Worm (Caenorhabditis elegans) whole organism, L3 larva: ENCODE results near the gene vap-1.

Source experiments
- R02D3.7 ChIP-seq: fragments of 150-350 bp; optimal IDR thresholded peaks from 2 replicates; lab custom pipeline; 2014; ENCODE audit warnings: missing biosample characterization, missing genetic modification characterization
- ZK546.5 ChIP-seq: sonication (generic microtip); optimal IDR thresholded peaks from 2 replicates; lab custom pipeline; 2017; ENCODE audit warnings: missing biosample characterization, missing genetic modification characterization
- aly-2 ChIP-seq: fragments of 150-350 bp; optimal IDR thresholded peaks from 2 replicates; lab custom pipeline; 2014; ENCODE audit warnings: missing biosample characterization, missing genetic modification characterization
- ama-1 ChIP-seq: fragments of 150-350 bp; optimal IDR thresholded peaks from 2 replicates; lab custom pipeline; 2018
- ceh-28 ChIP-seq: fragments of 150-350 bp; optimal IDR thresholded peaks from 2 replicates; lab custom pipeline; 2014; ENCODE audit warnings: missing biosample characterization, missing genetic modification reagents, missing genetic modification characterization
- ceh-9 ChIP-seq: sonication (generic microtip); optimal IDR thresholded peaks from 2 replicates; lab custom pipeline; 2018; ENCODE audit warnings: missing biosample characterization, missing genetic modification characterization
- daf-12 ChIP-seq: fragments of 150-350 bp; optimal IDR thresholded peaks from 2 replicates; lab custom pipeline; 2014; ENCODE audit warnings: missing biosample characterization, missing genetic modification reagents, missing genetic modification characterization
- egl-27 ChIP-seq: sonication (generic microtip); optimal IDR thresholded peaks from 4 replicates; lab custom pipeline; 2017; ENCODE audit warnings: missing biosample characterization, missing genetic modification reagents, missing genetic modification characterization
- elt-1 ChIP-seq: fragments of 150-350 bp; optimal IDR thresholded peaks from 2 replicates; lab custom pipeline; 2014; ENCODE audit warnings: missing biosample characterization, missing genetic modification characterization
- elt-2 ChIP-seq: sonication (generic microtip); optimal IDR thresholded peaks from 2 replicates; lab custom pipeline; 2016; ENCODE audit warnings: missing genetic modification reagents, mild to moderate bottlenecking, missing genetic modification characterization, missing compliant biosample characterization
- elt-3 ChIP-seq, 3 experiments: fragments of 150-350 bp in 1 of 3; sonication (generic microtip) in 2 of 3; optimal IDR thresholded peaks; 2 replicates in 2 of 3; 4 replicates in 1 of 3; lab custom pipeline; 2014 to 2017; ENCODE audit warnings: missing biosample characterization in 3 of 3, missing genetic modification characterization in 3 of 3
- eor-1 ChIP-seq, 2 experiments: fragments of 150-350 bp; optimal IDR thresholded peaks; 2 replicates each; lab custom pipeline; 2014 to 2018; ENCODE audit warnings: missing biosample characterization in 2 of 2, missing genetic modification characterization in 2 of 2
- fkh-10 ChIP-seq: sonication (generic microtip); optimal IDR thresholded peaks from 2 replicates; lab custom pipeline; 2017; ENCODE audit warnings: missing biosample characterization, missing genetic modification reagents, missing genetic modification characterization
- fkh-2 ChIP-seq: fragments of 150-350 bp; optimal IDR thresholded peaks from 2 replicates; lab custom pipeline; 2014; ENCODE audit warnings: missing biosample characterization, missing genetic modification reagents, missing genetic modification characterization
- fos-1 ChIP-seq: fragments of 150-350 bp; optimal IDR thresholded peaks from 2 replicates; lab custom pipeline; 2014; ENCODE audit warnings: missing biosample characterization, missing genetic modification characterization
- hmg-11 ChIP-seq: sonication (generic microtip); optimal IDR thresholded peaks from 2 replicates; lab custom pipeline; 2016; ENCODE audit warnings: missing genetic modification characterization, missing compliant biosample characterization
- lin-39 ChIP-seq: fragments of 150-350 bp; optimal IDR thresholded peaks from 2 replicates; lab custom pipeline; 2018; ENCODE audit warnings: missing biosample characterization, missing genetic modification reagents, missing genetic modification characterization
- lsy-12 ChIP-seq: sonication (generic microtip); optimal IDR thresholded peaks from 2 replicates; lab custom pipeline; 2016; ENCODE audit warnings: mild to moderate bottlenecking, missing genetic modification characterization, missing compliant biosample characterization
- mdl-1 ChIP-seq: fragments of 150-350 bp; optimal IDR thresholded peaks from 2 replicates; lab custom pipeline; 2014; ENCODE audit warnings: missing biosample characterization, missing genetic modification characterization
- nhr-23 ChIP-seq: fragments of 150-350 bp; optimal IDR thresholded peaks from 2 replicates; lab custom pipeline; 2014; ENCODE audit warnings: missing biosample characterization, missing genetic modification reagents, missing genetic modification characterization
- nhr-237 ChIP-seq: fragments of 150-350 bp; optimal IDR thresholded peaks from 2 replicates; lab custom pipeline; 2014; ENCODE audit warnings: missing biosample characterization, missing genetic modification characterization
- nhr-25 ChIP-seq: sonication (generic microtip); optimal IDR thresholded peaks from 2 replicates; lab custom pipeline; 2017; ENCODE audit warnings: missing biosample characterization, missing genetic modification characterization
- nhr-28 ChIP-seq: fragments of 150-350 bp; optimal IDR thresholded peaks from 2 replicates; lab custom pipeline; 2014; ENCODE audit warnings: missing biosample characterization, missing genetic modification characterization
- nhr-76 ChIP-seq: fragments of 150-350 bp; sonication (generic microtip); optimal IDR thresholded peaks from 5 replicates; lab custom pipeline; 2014; ENCODE audit warnings: missing biosample characterization, missing genetic modification characterization
- nhr-77 ChIP-seq: fragments of 150-350 bp; optimal IDR thresholded peaks from 2 replicates; lab custom pipeline; 2014; ENCODE audit warnings: missing biosample characterization, missing genetic modification characterization
- pha-4 ChIP-seq: fragments of 150-350 bp; optimal IDR thresholded peaks from 2 replicates; lab custom pipeline; 2014; ENCODE audit warnings: missing biosample characterization, missing genetic modification reagents, missing genetic modification characterization
- sea-2 ChIP-seq: fragments of 150-350 bp; sonication (generic microtip); optimal IDR thresholded peaks from 4 replicates; lab custom pipeline; 2014; ENCODE audit warnings: missing biosample characterization, missing genetic modification reagents, missing genetic modification characterization
- skn-1 ChIP-seq: fragments of 150-350 bp; optimal IDR thresholded peaks from 2 replicates; lab custom pipeline; 2014; ENCODE audit warnings: missing biosample characterization, missing genetic modification characterization
- unc-39 ChIP-seq: sonication (generic microtip); optimal IDR thresholded peaks from 4 replicates; lab custom pipeline; 2017; ENCODE audit warnings: missing biosample characterization, missing genetic modification characterization
- zag-1 ChIP-seq: fragments of 150-350 bp; optimal IDR thresholded peaks from 2 replicates; lab custom pipeline; 2014; ENCODE audit warnings: missing biosample characterization, missing genetic modification characterization
- ztf-11 ChIP-seq: fragments of 150-350 bp; optimal IDR thresholded peaks from 2 replicates; lab custom pipeline; 2014; ENCODE audit warnings: missing biosample characterization, missing genetic modification characterization
- ztf-4 ChIP-seq: fragments of 150-350 bp; optimal IDR thresholded peaks from 2 replicates; lab custom pipeline; 2014; ENCODE audit warnings: missing biosample characterization, missing genetic modification characterization

The vap-1 gene

DNA sequence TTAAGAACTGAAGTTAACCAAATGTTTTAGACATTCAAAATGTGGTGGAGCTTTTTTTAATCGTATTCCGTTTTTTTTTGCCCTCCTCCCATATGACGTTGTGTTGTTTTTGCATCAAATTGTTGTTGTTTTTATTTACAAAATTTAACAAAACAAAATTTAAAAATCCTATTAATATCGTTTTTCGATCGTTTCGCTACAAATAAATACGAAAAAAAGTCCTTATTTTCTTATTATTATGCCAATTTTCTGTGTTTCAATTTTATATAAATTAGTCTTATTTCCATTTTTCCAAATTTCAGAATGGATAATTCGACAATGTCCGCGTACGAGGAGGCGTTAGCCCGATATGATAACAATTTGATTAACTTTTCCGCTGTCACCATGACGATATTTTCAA, 36.9 kb downstream of the vap-1 start, which contains the start of gene npr-36:
npr-36 (plus strand) TSS at position 301 of the 400 bp plus-strand sequence.
- TF ChIP-seq nhr-237 (tag; lab: Kevin White, UChicago) = no peak
- no peak for TF ChIP-seq ztf-4 (tag; lab: Kevin White, UChicago)
- no peak for TF ChIP-seq nhr-76 (tag; lab: Kevin White, UChicago)
- no peak for TF ChIP-seq nhr-23 (tag; lab: Kevin White, UChicago)
- no peak for TF ChIP-seq R02D3.7 (tag; lab: Kevin White, UChicago)
- no peak for TF ChIP-seq nhr-25 (tag; lab: Kevin White, UChicago)
- TF ChIP-seq elt-1 (tag; lab: Kevin White, UChicago) = no peak
- no peak for TF ChIP-seq fkh-10
- no peak for TF ChIP-seq zag-1 (tag; lab: Kevin White, UChicago)
- TF ChIP-seq ceh-9 (tag; lab: Kevin White, UChicago) = no peak
- no peak for TF ChIP-seq fkh-2 (tag; lab: Kevin White, UChicago)
- no peak for TF ChIP-seq mdl-1 (tag; lab: Kevin White, UChicago)
- TF ChIP-seq elt-2 (tag; lab: Kevin White, UChicago) = no peak
- no peak for TF ChIP-seq skn-1 (tag; lab: Kevin White, UChicago)
- no peak for TF ChIP-seq unc-39 (tag; lab: Kevin White, UChicago)
- TF ChIP-seq daf-12 (tag; lab: Kevin White, UChicago) = no peak
- TF ChIP-seq ZK546.5 (tag; lab: Kevin White, UChicago) = no peak
- TF ChIP-seq sea-2 (GFP tag; lab: Kevin White, UChicago) = no peak
- TF ChIP-seq ztf-11 (tag; lab: Kevin White, UChicago) = no peak
- no peak for TF ChIP-seq eor-1 (tag; optimal IDR thresholded peaks at IDR 0.05; lab: Kevin White, UChicago)
- TF ChIP-seq, all 47 proteins: peak for 0

ce11 chrX:17356748-17357147, 39.6 kb downstream of the vap-1 start:
- TF ChIP-seq ztf-4 (tag; lab: Kevin White, UChicago) (no peak), egl-27 (no peak), fos-1 (tag; lab: Kevin White, UChicago) (no peak), nhr-23 (tag; lab: Kevin White, UChicago) (no peak), ama-1 (no peak), lin-39 (tag; lab: Kevin White, UChicago) (no peak), nhr-77 (tag; lab: Kevin White, UChicago) (no peak), ceh-9 (tag; lab: Kevin White, UChicago) (no peak), elt-3 (tag; optimal IDR thresholded peaks at IDR 0.05; lab: Kevin White, UChicago) (no peak), hmg-11 (no peak), lsy-12 (no peak), aly-2 (tag; lab: Kevin White, UChicago) (no peak)

- TF ChIP-seq lin-39 (tag; lab: Kevin White, UChicago) = no peak
- no peak for TF ChIP-seq fkh-10
- TF ChIP-seq pha-4 = no peak
- TF ChIP-seq mdl-1 (tag; lab: Kevin White, UChicago) = no peak
- TF ChIP-seq eor-1 (tag; optimal IDR thresholded peaks at IDR 0.05; lab: Kevin White, UChicago) = no peak
- no peak for TF ChIP-seq ceh-9 (tag; lab: Kevin White, UChicago)
- TF ChIP-seq nhr-77 (tag; lab: Kevin White, UChicago) = no peak
- no peak for TF ChIP-seq nhr-23 (tag; lab: Kevin White, UChicago)
- TF ChIP-seq R02D3.7 (tag; lab: Kevin White, UChicago) = no peak
- TF ChIP-seq, all 47 proteins: peak for 0
Measured at ce11 chrX:17355462-17355861, 40.9 kb downstream of the vap-1 start.

DNA sequence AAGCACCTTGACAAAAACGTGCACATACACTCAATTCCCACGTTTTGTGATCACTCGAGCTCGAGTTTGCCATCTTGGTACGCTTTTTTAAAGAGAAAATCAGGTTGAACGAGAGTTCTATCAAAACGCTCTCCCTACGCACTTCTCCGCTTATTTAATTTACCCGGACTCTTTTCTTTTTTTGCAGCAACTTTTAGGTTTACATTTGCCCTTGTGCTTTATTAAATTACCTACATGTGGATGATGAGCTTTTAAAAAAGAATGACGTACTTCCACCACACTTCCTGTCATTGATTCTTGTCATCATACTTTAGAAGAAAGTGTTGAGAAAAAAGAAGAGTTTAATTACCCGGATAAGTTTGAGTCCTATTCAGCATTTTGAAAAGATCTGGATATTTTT, 44.3 kb downstream of the vap-1 start:
- TF ChIP-seq fkh-10 (peak; percentile 87), nhr-76 (tag; lab: Kevin White, UChicago) (no peak)
- TF ChIP-seq, all 47 proteins: peak for 1

DNA sequence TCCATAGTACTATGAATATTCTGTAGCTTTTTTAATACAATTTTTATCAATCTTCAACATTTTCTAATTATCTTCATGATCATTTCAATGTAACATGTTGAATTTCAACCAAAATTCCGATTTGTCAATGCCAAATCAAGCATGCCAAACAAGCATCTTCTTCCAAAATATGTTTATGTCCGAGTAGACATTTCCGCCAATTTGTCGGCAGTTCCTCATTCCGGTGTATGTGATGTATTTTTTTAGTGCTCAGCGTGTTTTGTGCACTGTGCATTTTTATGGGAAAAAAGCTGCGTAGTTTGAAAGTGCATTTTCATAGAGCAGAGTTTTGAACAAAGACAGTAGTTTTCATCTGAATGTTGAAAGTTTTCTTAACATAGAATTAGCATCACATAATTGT, 46.9 kb downstream of the vap-1 start:
- TF ChIP-seq ceh-28 (tag; lab: Kevin White, UChicago) (no peak), nhr-28 (tag; lab: Kevin White, UChicago) (no peak), eor-1 (tag; optimal IDR thresholded peaks at IDR 0.05; lab: Kevin White, UChicago) (no peak), skn-1 (tag; lab: Kevin White, UChicago) (no peak), ZK546.5 (tag; lab: Kevin White, UChicago) (no peak)
